Fruit fly (Drosophila melanogaster) whole organism, pupa: ENCODE data around the gene Taf10b.

Experiments
- CG10348 ChIP-seq: fragments of 200-800 bp; sonication (Bioruptor generic); IDR thresholded peaks from 2 replicates; pipeline ENCODE4 v1.3.6; 2022; ENCODE audit warnings: missing biosample characterization, missing genetic modification characterization
- CG12605 ChIP-seq: fragments of 200-800 bp; sonication (Bioruptor generic); IDR thresholded peaks from 2 replicates; pipeline ENCODE4 v1.3.6; 2022; ENCODE audit warnings: missing biosample characterization, missing genetic modification characterization
- CG13204 ChIP-seq: fragments of 200-800 bp; sonication (Bioruptor generic); optimal IDR thresholded peaks from 2 replicates; lab custom pipeline; 2018; ENCODE audit warnings: missing biosample characterization, mild to moderate bottlenecking, missing genetic modification characterization, moderate library complexity
- CG15710 ChIP-seq: fragments of 200-800 bp; sonication (Bioruptor generic); optimal IDR thresholded peaks from 2 replicates; lab custom pipeline; 2018; ENCODE audit warnings: missing biosample characterization, mild to moderate bottlenecking, missing genetic modification characterization, moderate library complexity
- CG17806 ChIP-seq: fragments of 200-800 bp; sonication (Bioruptor generic); optimal IDR thresholded peaks from 2 replicates; lab custom pipeline; 2018; ENCODE audit warnings: missing biosample characterization, mild to moderate bottlenecking, missing genetic modification characterization, moderate library complexity
- CG34367 ChIP-seq: fragments of 200-800 bp; sonication (Bioruptor generic); optimal IDR thresholded peaks from 2 replicates; lab custom pipeline; 2018; ENCODE audit warnings: missing biosample characterization, mild to moderate bottlenecking, missing genetic modification characterization
- CG8301 ChIP-seq: fragments of 200-800 bp; sonication (Bioruptor generic); optimal IDR thresholded peaks from 2 replicates; lab custom pipeline; 2018; ENCODE audit warnings: missing biosample characterization, mild to moderate bottlenecking, missing genetic modification characterization
- CG9948 ChIP-seq: fragments of 200-800 bp; sonication (Bioruptor generic); optimal IDR thresholded peaks from 2 replicates; lab custom pipeline; 2018; ENCODE audit warnings: missing biosample characterization, mild to moderate bottlenecking, missing genetic modification characterization, moderate library complexity
- D1 ChIP-seq: fragments of 200-800 bp; sonication (Bioruptor generic); optimal IDR thresholded peaks from 2 replicates; lab custom pipeline; 2018; ENCODE audit warnings: missing biosample characterization, mild to moderate bottlenecking, missing genetic modification characterization, moderate library complexity
- EcR ChIP-seq: fragments of 200-800 bp; sonication (Bioruptor generic); optimal IDR thresholded peaks from 3 replicates; lab custom pipeline; 2019; ENCODE audit warnings: missing biosample characterization, missing genetic modification characterization, mild to moderate bottlenecking, moderate library complexity, missing genetic modification reagents
- Ets98B ChIP-seq: fragments of 200-800 bp; sonication (Bioruptor generic); IDR thresholded peaks from 2 replicates; pipeline ENCODE4 v1.3.6; 2022; ENCODE audit warnings: missing biosample characterization, missing genetic modification characterization
- Pif1A ChIP-seq: fragments of 200-800 bp; sonication (Bioruptor generic); optimal IDR thresholded peaks from 3 replicates; lab custom pipeline; 2016; ENCODE audit warnings: missing biosample characterization, missing genetic modification characterization
- fd96Ca ChIP-seq: fragments of 200-800 bp; sonication (Bioruptor generic); IDR thresholded peaks from 3 replicates; pipeline ENCODE4 v1.3.6; 2022; ENCODE audit warnings: missing biosample characterization, missing genetic modification characterization

DNA sequence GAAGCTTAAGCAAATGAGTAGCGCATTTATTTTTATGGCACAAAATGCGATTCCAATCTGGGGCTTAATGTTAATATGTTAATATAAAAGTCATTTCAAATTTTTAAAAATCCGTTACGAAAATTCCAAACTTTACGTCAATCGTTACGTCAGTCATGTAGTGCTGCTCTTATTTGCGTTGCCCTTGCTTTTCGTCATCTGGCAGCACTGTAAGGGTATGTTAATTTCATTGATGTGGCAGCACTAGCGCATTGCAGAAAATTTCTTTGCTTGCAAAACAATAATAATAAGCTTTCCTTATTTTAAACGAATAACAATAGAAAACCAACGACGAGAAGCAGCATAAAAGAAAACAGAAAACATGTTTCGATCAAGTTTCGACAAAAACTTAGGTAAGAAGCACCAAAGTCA lies 27.8 kb downstream of the Taf10b start, which contains the start of gene Hrs:
- TF ChIP-seq Ets98B (GFP tag; lab: Robert Waterston, UW) (no peak), CG34367 (tag; lab: Kevin White, UChicago) (no peak), D1 (no peak), Pif1A (GFP tag; lab: Kevin White, UChicago) (no peak), CG15710 (tag; lab: Kevin White, UChicago) (no peak), CG8301 (tag; lab: Kevin White, UChicago) (no peak), CG12605 (GFP tag; lab: Robert Waterston, UW) (no peak), CG13204 (GFP tag; lab: Kevin White, UChicago) (no peak), fd96Ca (GFP tag; lab: Robert Waterston, UW) (no peak), CG9948 (tag; lab: Kevin White, UChicago) (no peak), EcR (GFP tag; lab: Kevin White, UChicago) (peak; percentile 48), CG17806 (tag; lab: Kevin White, UChicago) (no peak), CG10348 (GFP tag; lab: Robert Waterston, UW) (no peak)
